Fruit fly (Drosophila melanogaster) whole organism, embryonic: ENCODE results near the gene CG9799.

Source experiments
- Abd-B ChIP-seq: fragments of 200-800 bp; sonication (Bioruptor generic); optimal IDR thresholded peaks from 2 replicates; lab custom pipeline; 2018; ENCODE audit warnings: missing biosample characterization, mild to moderate bottlenecking, missing genetic modification characterization, moderate library complexity
- Ada2b ChIP-seq: fragments of 200-800 bp; sonication (Bioruptor generic); IDR thresholded peaks from 2 replicates; pipeline ENCODE4 v1.3.6; 2022; ENCODE audit warnings: missing biosample characterization, missing genetic modification characterization
- CG10565 ChIP-seq: fragments of 200-800 bp; sonication (Bioruptor generic); optimal IDR thresholded peaks from 3 replicates; lab custom pipeline; 2016; ENCODE audit warnings: missing biosample characterization, mild to moderate bottlenecking, missing genetic modification characterization
- CG10959 ChIP-seq: fragments of 200-800 bp; sonication (Bioruptor generic); IDR thresholded peaks from 2 replicates; pipeline ENCODE4 v1.3.6; 2022; ENCODE audit warnings: missing biosample characterization, missing genetic modification characterization
- CG11456 ChIP-seq: fragments of 200-800 bp; sonication (Bioruptor generic); IDR thresholded peaks from 3 replicates; pipeline ENCODE4 v1.3.6; 2022; ENCODE audit warnings: missing biosample characterization, missing genetic modification characterization
- CG14710 ChIP-seq: fragments of 200-800 bp; sonication (Bioruptor generic); optimal IDR thresholded peaks from 3 replicates; lab custom pipeline; 2019; ENCODE audit warnings: missing biosample characterization, mild to moderate bottlenecking, missing genetic modification characterization, moderate library complexity
- CG14965 ChIP-seq: fragments of 200-800 bp; sonication (Bioruptor generic); optimal IDR thresholded peaks from 2 replicates; lab custom pipeline; 2016; ENCODE audit warnings: missing biosample characterization, missing genetic modification characterization, borderline replicate concordance
- CG1529 ChIP-seq: fragments of 200-800 bp; sonication (Bioruptor generic); optimal IDR thresholded peaks from 3 replicates; lab custom pipeline; 2018; ENCODE audit warnings: missing biosample characterization, missing genetic modification characterization
- CG2889 ChIP-seq: fragments of 200-800 bp; sonication (Bioruptor generic); IDR thresholded peaks from 3 replicates; pipeline ENCODE4 v1.3.6; 2022; ENCODE audit warnings: missing biosample characterization, missing genetic modification characterization
- CG30431 ChIP-seq: fragments of 200-800 bp; sonication (Bioruptor generic); optimal IDR thresholded peaks from 2 replicates; lab custom pipeline; 2017; ENCODE audit warnings: missing biosample characterization, missing genetic modification characterization
- CG32767 ChIP-seq: fragments of 200-800 bp; sonication (Bioruptor generic); IDR thresholded peaks from 2 replicates; pipeline ENCODE4 v1.3.6; 2022; ENCODE audit warnings: missing biosample characterization, missing genetic modification characterization
- CG33213 ChIP-seq: fragments of 200-800 bp; sonication (Bioruptor generic); optimal IDR thresholded peaks from 3 replicates; lab custom pipeline; 2016; ENCODE audit warnings: missing biosample characterization, missing genetic modification characterization
- CG34376 ChIP-seq: fragments of 200-800 bp; sonication (Bioruptor generic); optimal IDR thresholded peaks from 2 replicates; lab custom pipeline; 2018; ENCODE audit warnings: missing biosample characterization, mild to moderate bottlenecking, missing genetic modification characterization
- CG3838 ChIP-seq: fragments of 200-800 bp; sonication (Bioruptor generic); optimal IDR thresholded peaks from 3 replicates; lab custom pipeline; 2016; ENCODE audit warnings: missing biosample characterization, missing genetic modification characterization
- CG7839 ChIP-seq: fragments of 200-800 bp; sonication (Bioruptor generic); optimal IDR thresholded peaks from 3 replicates; lab custom pipeline; 2018; ENCODE audit warnings: missing biosample characterization, mild to moderate bottlenecking, missing genetic modification characterization, moderate library complexity
- CG9215 ChIP-seq: fragments of 200-800 bp; sonication (Bioruptor generic); IDR thresholded peaks from 2 replicates; pipeline ENCODE4 v1.3.6; 2022; ENCODE audit warnings: missing biosample characterization, missing genetic modification characterization
- CoRest ChIP-seq: fragments of 200-800 bp; sonication (Bioruptor generic); optimal IDR thresholded peaks from 3 replicates; lab custom pipeline; 2018; ENCODE audit warnings: missing biosample characterization, mild to moderate bottlenecking, missing genetic modification characterization, moderate library complexity
- H2.0 ChIP-seq: fragments of 200-800 bp; sonication (Bioruptor generic); IDR thresholded peaks from 2 replicates; pipeline ENCODE4 v1.3.6; 2022; ENCODE audit warnings: missing biosample characterization, missing genetic modification characterization
- HHEX ChIP-seq: fragments of 200-800 bp; sonication (Bioruptor generic); optimal IDR thresholded peaks from 3 replicates; lab custom pipeline; 2017; ENCODE audit warnings: missing biosample characterization, mild to moderate bottlenecking, missing genetic modification characterization, missing genetic modification reagents
- Lpt ChIP-seq: fragments of >200 bp; optimal IDR thresholded peaks from 2 replicates; lab custom pipeline; 2018; ENCODE audit warnings: missing biosample characterization, missing genetic modification characterization
- Med ChIP-seq: fragments of 200-800 bp; sonication (Bioruptor generic); peaks from one replicate; lab custom pipeline; 2016; ENCODE audit warnings: missing biosample characterization, missing genetic modification characterization, mild to moderate bottlenecking, inconsistent platforms, moderate library complexity
- Meics ChIP-seq: fragments of 200-800 bp; sonication (Bioruptor generic); optimal IDR thresholded peaks from 2 replicates; lab custom pipeline; 2017; ENCODE audit warnings: missing biosample characterization, mild to moderate bottlenecking, missing genetic modification characterization
- NFAT ChIP-seq: fragments of 200-800 bp; sonication (Bioruptor generic); IDR thresholded peaks from 2 replicates; pipeline ENCODE4 v1.3.6; 2022; ENCODE audit warnings: missing biosample characterization, missing genetic modification characterization
- Oaz ChIP-seq: fragments of 200-800 bp; sonication (Bioruptor generic); IDR thresholded peaks from 2 replicates; pipeline ENCODE4 v1.3.6; 2022; ENCODE audit warnings: missing biosample characterization, missing genetic modification characterization
- Side ChIP-seq: fragments of 200-800 bp; sonication (Bioruptor generic); optimal IDR thresholded peaks from 2 replicates; lab custom pipeline; 2016; ENCODE audit warnings: missing biosample characterization, missing genetic modification characterization
- Taf1 ChIP-seq: fragments of 200-800 bp; sonication (Bioruptor generic); IDR thresholded peaks from 2 replicates; pipeline ENCODE4 v1.3.6; 2022; ENCODE audit warnings: missing biosample characterization, missing genetic modification characterization
- Usf ChIP-seq: fragments of 200-800 bp; sonication (Bioruptor generic); optimal IDR thresholded peaks from 2 replicates; lab custom pipeline; 2017; ENCODE audit warnings: missing genotype, missing biosample characterization, missing genetic modification characterization
- disco-r ChIP-seq: fragments of 200-800 bp; sonication (Bioruptor generic); optimal IDR thresholded peaks from 2 replicates; lab custom pipeline; 2016; ENCODE audit warnings: missing biosample characterization, missing genetic modification characterization
- fd102C ChIP-seq: fragments of 200-800 bp; sonication (Bioruptor generic); optimal IDR thresholded peaks from 2 replicates; lab custom pipeline; 2018; ENCODE audit warnings: missing biosample characterization, mild to moderate bottlenecking, missing genetic modification characterization, moderate library complexity
- fd3F ChIP-seq: fragments of 200-800 bp; sonication (Bioruptor generic); optimal IDR thresholded peaks from 2 replicates; lab custom pipeline; 2018; ENCODE audit warnings: missing biosample characterization, mild to moderate bottlenecking, missing genetic modification characterization, moderate library complexity
- gce ChIP-seq: fragments of 200-800 bp; sonication (Bioruptor generic); IDR thresholded peaks from 3 replicates; pipeline ENCODE4 v1.3.6; 2022; ENCODE audit warnings: missing biosample characterization, missing genetic modification characterization
- grn ChIP-seq: fragments of 200-800 bp; sonication (Bioruptor generic); optimal IDR thresholded peaks from 3 replicates; lab custom pipeline; 2017; ENCODE audit warnings: missing biosample characterization, missing genetic modification characterization
- her ChIP-seq: fragments of 200-800 bp; sonication (Bioruptor generic); optimal IDR thresholded peaks from 2 replicates; lab custom pipeline; 2016; ENCODE audit warnings: missing biosample characterization, missing genetic modification characterization
- lab ChIP-seq: fragments of 200-800 bp; sonication (Bioruptor generic); optimal IDR thresholded peaks from 3 replicates; lab custom pipeline; 2017; ENCODE audit warnings: missing biosample characterization, missing genetic modification characterization, mild to moderate bottlenecking, moderate library complexity, missing genetic modification reagents
- mam ChIP-seq: fragments of 200-800 bp; sonication (Bioruptor generic); optimal IDR thresholded peaks from 3 replicates; lab custom pipeline; 2016; ENCODE audit warnings: missing biosample characterization, missing genetic modification characterization
- nau ChIP-seq: fragments of 200-800 bp; sonication (Bioruptor generic); optimal IDR thresholded peaks from 3 replicates; lab custom pipeline; 2017; ENCODE audit warnings: missing biosample characterization, mild to moderate bottlenecking, missing genetic modification characterization, missing genetic modification reagents
- nerfin-2 ChIP-seq: fragments of 200-800 bp; sonication (Bioruptor generic); IDR thresholded peaks from 2 replicates; pipeline ENCODE4 v1.3.6; 2022; ENCODE audit warnings: missing biosample characterization, missing genetic modification characterization; ENCODE audit not compliant: partially characterized antibody
- nom ChIP-seq: fragments of 200-800 bp; sonication (Bioruptor generic); optimal IDR thresholded peaks from 2 replicates; lab custom pipeline; 2017; ENCODE audit warnings: missing biosample characterization, missing genetic modification characterization, mild to moderate bottlenecking, moderate library complexity, missing genetic modification reagents
- odd ChIP-seq: fragments of 200-800 bp; sonication (Bioruptor generic); optimal IDR thresholded peaks from 2 replicates; lab custom pipeline; 2017; ENCODE audit warnings: missing biosample characterization, mild to moderate bottlenecking, missing genetic modification characterization
- onecut ChIP-seq: fragments of 200-800 bp; sonication (Bioruptor generic); IDR thresholded peaks from 2 replicates; pipeline ENCODE4 v1.3.6; 2022; ENCODE audit warnings: missing biosample characterization, missing genetic modification characterization
- p53 ChIP-seq: fragments of 200-800 bp; sonication (Bioruptor generic); optimal IDR thresholded peaks from 2 replicates; lab custom pipeline; 2016; ENCODE audit warnings: missing biosample characterization, missing genetic modification characterization
- pan ChIP-seq, 4 experiments: fragments of >200 bp in 3 of 4; fragments of 200-800 bp in 1 of 4; sonication (Bioruptor generic) in 1 of 4; optimal IDR thresholded peaks in 3 of 4; IDR thresholded peaks in 1 of 4; 2 replicates each; pipeline versions ENCODE4 v1.3.6 to Lab custom; 2017 to 2022; ENCODE audit warnings: missing biosample characterization in 2 of 4, missing genetic modification characterization in 2 of 4, mixed read lengths in 1 of 4
- slp2 ChIP-seq: fragments of 200-800 bp; sonication (Bioruptor generic); optimal IDR thresholded peaks from 2 replicates; lab custom pipeline; 2016; ENCODE audit warnings: missing biosample characterization, missing genetic modification characterization
- sob ChIP-seq: fragments of 200-800 bp; sonication (Bioruptor generic); IDR thresholded peaks from 2 replicates; pipeline ENCODE4 v1.3.6; 2022; ENCODE audit warnings: missing biosample characterization, missing genetic modification characterization
- trh ChIP-seq: fragments of 200-800 bp; sonication (Bioruptor generic); optimal IDR thresholded peaks from 2 replicates; lab custom pipeline; 2016; ENCODE audit warnings: missing biosample characterization, missing genetic modification characterization
- tup ChIP-seq: fragments of 200-800 bp; sonication (Bioruptor generic); optimal IDR thresholded peaks from 2 replicates; lab custom pipeline; 2016; ENCODE audit warnings: missing biosample characterization, mild to moderate bottlenecking, missing genetic modification characterization, moderate library complexity
- usp ChIP-seq: fragments of >200 bp; optimal IDR thresholded peaks from 2 replicates; lab custom pipeline; 2017; ENCODE audit warnings: missing biosample characterization, missing genetic modification characterization
- z ChIP-seq: fragments of 200-800 bp; sonication (Bioruptor generic); IDR thresholded peaks from 3 replicates; pipeline ENCODE4 v1.3.6; 2022; ENCODE audit warnings: missing biosample characterization, missing genetic modification characterization

Gene CG9799

DNA sequence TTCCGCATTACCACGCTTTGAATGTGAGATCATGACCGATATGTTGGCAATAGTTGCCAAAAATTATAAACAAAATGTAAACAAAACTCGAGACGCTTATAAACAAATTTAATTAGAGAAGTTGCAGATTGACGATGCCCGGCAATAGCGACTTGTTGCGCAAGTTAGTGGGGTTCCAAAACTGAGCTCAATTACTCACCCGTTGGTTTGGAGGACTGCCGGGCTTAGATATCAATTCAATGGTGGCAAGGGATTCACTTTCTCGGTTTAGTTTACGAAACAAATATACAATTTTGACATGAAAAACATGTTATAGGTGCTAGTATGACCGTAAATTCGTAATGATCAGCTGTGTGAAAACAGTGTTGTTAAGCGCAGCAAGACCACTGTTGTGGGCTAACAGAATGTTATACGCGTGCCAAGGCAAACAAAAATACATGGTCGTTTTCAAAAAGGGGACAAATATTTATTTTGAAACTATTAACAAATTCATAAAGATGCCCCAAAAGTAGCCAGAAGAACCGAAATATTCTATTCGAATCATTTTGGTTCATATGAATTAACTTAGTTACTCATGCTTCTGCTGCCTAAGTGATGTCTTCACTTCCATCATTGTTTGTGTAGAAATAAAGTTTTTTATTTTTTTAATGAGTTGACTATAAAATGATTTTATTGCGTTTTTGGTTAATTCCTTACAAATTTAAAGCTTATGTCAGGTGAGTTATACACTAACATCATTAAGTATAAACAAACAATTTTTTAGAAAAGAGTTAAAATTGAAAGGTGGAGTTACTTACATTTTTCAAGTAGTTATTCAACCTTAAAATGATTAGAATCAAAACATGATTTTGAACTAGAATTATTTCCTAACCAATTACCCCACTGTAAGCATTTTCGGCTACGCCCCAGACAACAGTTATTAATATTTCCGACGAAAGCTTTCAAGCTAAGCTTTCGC, 21.7 kb downstream of the CG9799 start, which contains the start of gene Elp6 (continued):
- peak; percentile 51 for TF ChIP-seq disco-r (GFP tag; lab: Kevin White, UChicago)
- TF ChIP-seq CG2889: 0 out of 3 replicates have a peak, but pooled peaks have one; percentile 46
- no peak for TF ChIP-seq sob (GFP tag; lab: Robert Waterston, UW)
- no peak for TF ChIP-seq usp
- TF ChIP-seq gce (GFP tag; lab: Robert Waterston, UW): peak; percentile 39; the same call in 1 of the 3 replicates
- TF ChIP-seq H2.0 (GFP tag; lab: Robert Waterston, UW): peak; percentile 74
- no peak for TF ChIP-seq z (GFP tag; lab: Robert Waterston, UW)
- TF ChIP-seq Taf1: no peak
- TF ChIP-seq CG30431 (GFP tag; lab: Kevin White, UChicago): peak; percentile 4
- no peak for TF ChIP-seq Oaz (GFP tag; lab: Robert Waterston, UW)
- TF ChIP-seq CG32767 (GFP tag; lab: Robert Waterston, UW): peak; percentile 52; the same call in 1 of the 2 replicates
- peak; percentile 57 for TF ChIP-seq Ada2b (GFP tag; lab: Robert Waterston, UW)
- TF ChIP-seq NFAT (GFP tag; lab: Robert Waterston, UW): peak; percentile 78
- no peak for TF ChIP-seq grn
- TF ChIP-seq Lpt (GFP tag; lab: Kevin White, UChicago): no peak
- no peak for TF ChIP-seq nom
- TF ChIP-seq CG14965 (GFP tag; lab: Kevin White, UChicago): no peak
- TF ChIP-seq pan (optimal IDR thresholded peaks at IDR 0.05; lab: Kevin White, UChicago): no peak
- peak in 1 of 2 experiments; percentile 64 for TF ChIP-seq pan (GFP tag; optimal IDR thresholded peaks at IDR 0.05 in 1 of 2, IDR thresholded peaks at IDR 0.05 in 1 of 2)
- no peak for TF ChIP-seq CG10565 (GFP tag; lab: Kevin White, UChicago)
- TF ChIP-seq HHEX: peak; percentile 71
- peak; percentile 37 for TF ChIP-seq onecut (GFP tag; lab: Robert Waterston, UW)
- peak; percentile 63 for TF ChIP-seq mam (GFP tag; lab: Kevin White, UChicago)
- TF ChIP-seq CG1529 (GFP tag; lab: Kevin White, UChicago): no peak
- peak; percentile 57 for TF ChIP-seq odd
- no peak for TF ChIP-seq fd102C
- TF ChIP-seq Abd-B (GFP tag; lab: Kevin White, UChicago): peak; percentile 13
- TF ChIP-seq fd3F (GFP tag; lab: Kevin White, UChicago): peak; percentile 34
- TF ChIP-seq CG14710 (tag; lab: Kevin White, UChicago): peak; percentile 27
- TF ChIP-seq Side: peak; percentile 3
- TF ChIP-seq lab (GFP tag; lab: Kevin White, UChicago): peak; percentile 72
- TF ChIP-seq slp2 (GFP tag; lab: Kevin White, UChicago): peak; percentile 53
- no peak for TF ChIP-seq tup (GFP tag; lab: Kevin White, UChicago)
- TF ChIP-seq CG11456 (GFP tag; lab: Robert Waterston, UW): peak; percentile 77; the same call in 2 of the 3 replicates
- no peak for TF ChIP-seq her
- no peak for TF ChIP-seq CG3838 (GFP tag; lab: Kevin White, UChicago)
- no peak for TF ChIP-seq nau (GFP tag; lab: Kevin White, UChicago)
- peak; percentile 77 for TF ChIP-seq Med (GFP tag; lab: Kevin White, UChicago)
- peak; percentile 41 for TF ChIP-seq CG9215 (GFP tag; lab: Robert Waterston, UW)
- TF ChIP-seq CG33213 (GFP tag; lab: Kevin White, UChicago): peak; percentile 37
- TF ChIP-seq nerfin-2: no peak
- TF ChIP-seq p53: no peak
- TF ChIP-seq CG10959: no peak
- peak; percentile 5 for TF ChIP-seq CG34376 (GFP tag; lab: Kevin White, UChicago)
- peak; percentile 37 for TF ChIP-seq Usf
- TF ChIP-seq trh (GFP tag; lab: Kevin White, UChicago): peak; percentile 33
- peak; percentile 73 for TF ChIP-seq CG7839
- TF ChIP-seq Meics (GFP tag; lab: Kevin White, UChicago): peak; percentile 87
- TF ChIP-seq CoRest: peak; percentile 80
